Worm (Caenorhabditis elegans): Measurements from ENCODE around the gene slc-17.3.

DNA sequence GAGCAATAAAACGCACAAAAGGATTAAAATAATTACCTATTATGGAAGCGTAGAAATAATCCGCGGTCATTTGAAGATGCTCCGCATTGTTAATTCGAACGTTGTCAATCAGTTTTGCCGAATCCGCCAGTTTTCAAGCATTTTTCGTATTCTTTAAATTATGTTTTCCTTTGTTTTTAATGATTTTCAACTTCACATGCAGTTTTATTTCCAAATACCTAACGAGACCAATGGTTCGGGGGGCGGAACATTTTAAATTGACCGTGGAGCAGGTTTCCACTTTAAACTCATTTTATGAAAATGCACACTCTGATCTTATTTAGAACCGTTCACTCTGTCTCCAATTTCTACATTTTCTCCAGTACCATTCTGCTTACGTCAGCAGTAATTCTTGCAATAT is 29.6 kb upstream of the slc-17.3 start, which contains the start of gene ZK688.4:
- no peak for TF ChIP-seq ref-1 (GFP tag; conservative IDR thresholded peaks at IDR 0.05)
- TF ChIP-seq cog-1 (tag; optimal IDR thresholded peaks at IDR 0.05) = no peak
- TF ChIP-seq klf-2 (GFP tag; conservative IDR thresholded peaks at IDR 0.05) = no peak
- no peak for TF ChIP-seq T22C8.4 (GFP tag; IDR thresholded peaks at IDR 0.05)
- TF ChIP-seq med-1 (GFP tag; optimal IDR thresholded peaks at IDR 0.05; ENCODE audit: insufficient read depth) = no peak
- no peak for TF ChIP-seq flt-1 (GFP tag; IDR thresholded peaks at IDR 0.05)

Measured in whole organism, midembryonic.